Fruit fly (Drosophila melanogaster) whole organism, adult: Measurements from ENCODE around the gene elg1.

Experiments used
- CG1620 ChIP-seq: fragments of 200-800 bp; sonication (Bioruptor generic); optimal IDR thresholded peaks from 2 replicates; lab custom pipeline; 2016; ENCODE audit warnings: missing biosample characterization, missing genetic modification characterization
- Clk ChIP-seq: fragments of 200-800 bp; sonication (Bioruptor generic); optimal IDR thresholded peaks from 2 replicates; lab custom pipeline; 2017; ENCODE audit warnings: missing biosample characterization, missing genetic modification characterization
- Crg-1 ChIP-seq: fragments of 200-800 bp; sonication (Bioruptor generic); optimal IDR thresholded peaks from 2 replicates; lab custom pipeline; 2016; ENCODE audit warnings: missing biosample characterization, missing genetic modification characterization
- Mnt ChIP-seq: fragments of 200-800 bp; sonication (Bioruptor generic); optimal IDR thresholded peaks from 2 replicates; lab custom pipeline; 2016; ENCODE audit warnings: missing biosample characterization, mild to moderate bottlenecking, missing genetic modification characterization
- cic ChIP-seq: fragments of 200-800 bp; sonication (Bioruptor generic); optimal IDR thresholded peaks from 2 replicates; lab custom pipeline; 2017; ENCODE audit warnings: missing biosample characterization, mild to moderate bottlenecking, missing genetic modification characterization, moderate library complexity
- ovo ChIP-seq: fragments of 200-800 bp; sonication (Bioruptor generic); optimal IDR thresholded peaks from 2 replicates; lab custom pipeline; 2016; ENCODE audit warnings: missing biosample characterization, missing genetic modification characterization

- TF ChIP-seq Mnt (GFP tag; lab: Kevin White, UChicago) (no peak), Clk (GFP tag; lab: Kevin White, UChicago) (no peak), CG1620 (GFP tag; lab: Kevin White, UChicago) (no peak), ovo (GFP tag; lab: Kevin White, UChicago) (no peak), cic (GFP tag; lab: Kevin White, UChicago) (no peak), Crg-1 (no peak)
These were observed 45.9 kb downstream of the elg1 start for dm6 chr3L:16177751-16178150.
